Worm (Caenorhabditis elegans): Measurements from ENCODE around the gene nlp-80.

DNA sequence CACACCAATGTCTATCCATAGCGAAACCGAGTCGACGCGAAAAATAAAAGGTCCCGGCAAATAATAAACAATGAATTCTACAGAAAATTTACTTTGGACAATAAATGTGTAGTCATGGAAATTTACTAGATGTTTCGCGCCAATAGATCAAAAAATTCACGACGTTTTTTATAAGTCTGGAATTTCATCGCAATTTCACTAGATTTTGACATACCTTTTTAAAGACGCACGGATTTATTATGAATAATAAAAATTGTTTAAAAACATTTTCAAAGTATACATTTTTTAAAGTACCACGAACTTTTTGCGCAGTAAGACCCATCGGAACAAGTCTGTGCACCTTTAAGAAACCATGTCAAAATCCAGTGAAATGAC lies 10.6 kb upstream of the nlp-80 start:
- no peak for TF ChIP-seq R02D3.7 (tag; optimal IDR thresholded peaks at IDR 0.05)
- TF ChIP-seq snpc-4 (tag; optimal IDR thresholded peaks at IDR 0.05) = no peak
- TF ChIP-seq ztf-4 (tag; optimal IDR thresholded peaks at IDR 0.05) = no peak
- TF ChIP-seq unc-62 (GFP tag; optimal IDR thresholded peaks at IDR 0.05) = no peak

Data from whole organism, L3 larva.